Fruit fly (Drosophila melanogaster) whole organism, embryonic: Measurements from ENCODE around the gene CG10347.

Experiments
- Aef1 ChIP-seq: fragments of 200-800 bp; sonication (Bioruptor generic); IDR thresholded peaks from 3 replicates; pipeline ENCODE4 v1.3.6; 2022; ENCODE audit warnings: missing biosample characterization, missing genetic modification characterization
- B-H2 ChIP-seq: fragments of 200-800 bp; sonication (Bioruptor generic); optimal IDR thresholded peaks from 2 replicates; lab custom pipeline; 2018; ENCODE audit warnings: missing biosample characterization, mild to moderate bottlenecking, missing genetic modification characterization
- CG10431 ChIP-seq: fragments of 200-800 bp; sonication (Bioruptor generic); optimal IDR thresholded peaks from 3 replicates; lab custom pipeline; 2018; ENCODE audit warnings: missing biosample characterization, mild to moderate bottlenecking, missing genetic modification characterization
- CG11504 ChIP-seq: fragments of 200-800 bp; sonication (Bioruptor generic); optimal IDR thresholded peaks from 3 replicates; lab custom pipeline; 2019; ENCODE audit warnings: missing biosample characterization, mild to moderate bottlenecking, missing genetic modification characterization, moderate library complexity
- CG11695 ChIP-seq: fragments of 200-800 bp; sonication (Bioruptor generic); IDR thresholded peaks from 3 replicates; pipeline ENCODE4 v1.3.6; 2022; ENCODE audit warnings: missing biosample characterization, missing genetic modification characterization
- CG11723 ChIP-seq: fragments of 200-800 bp; sonication (Bioruptor generic); optimal IDR thresholded peaks from 2 replicates; lab custom pipeline; 2017; ENCODE audit warnings: missing biosample characterization, mild to moderate bottlenecking, missing genetic modification characterization
- CG13287 ChIP-seq: fragments of 200-800 bp; sonication (Bioruptor generic); IDR thresholded peaks from 2 replicates; pipeline ENCODE4 v1.3.6; 2022; ENCODE audit warnings: missing biosample characterization, missing genetic modification characterization; ENCODE audit not compliant: partially characterized antibody
- CG14014 ChIP-seq: fragments of 200-800 bp; sonication (Bioruptor generic); IDR thresholded peaks from 2 replicates; pipeline ENCODE4 v1.3.6; 2022; ENCODE audit warnings: missing biosample characterization, missing genetic modification characterization
- CG1647 ChIP-seq: fragments of 200-800 bp; sonication (Bioruptor generic); optimal IDR thresholded peaks from 3 replicates; lab custom pipeline; 2016; ENCODE audit warnings: missing biosample characterization, missing genetic modification characterization
- CG17186 ChIP-seq: fragments of 200-800 bp; sonication (Bioruptor generic); optimal IDR thresholded peaks from 3 replicates; lab custom pipeline; 2017; ENCODE audit warnings: missing biosample characterization, missing genetic modification reagents, missing genetic modification characterization
- CG17361 ChIP-seq: fragments of 200-800 bp; sonication (Bioruptor generic); IDR thresholded peaks from 3 replicates; pipeline ENCODE4 v1.3.6; 2022; ENCODE audit warnings: missing biosample characterization, missing genetic modification characterization
- CG2678 ChIP-seq: fragments of 200-800 bp; sonication (Bioruptor generic); optimal IDR thresholded peaks from 3 replicates; lab custom pipeline; 2019; ENCODE audit warnings: missing biosample characterization, mild to moderate bottlenecking, missing genetic modification characterization, moderate library complexity
- CG3163 ChIP-seq: fragments of 200-800 bp; sonication (Bioruptor generic); optimal IDR thresholded peaks from 3 replicates; lab custom pipeline; 2016; ENCODE audit warnings: missing biosample characterization, missing genetic modification characterization
- CG3838 ChIP-seq: fragments of 200-800 bp; sonication (Bioruptor generic); optimal IDR thresholded peaks from 3 replicates; lab custom pipeline; 2016; ENCODE audit warnings: missing biosample characterization, missing genetic modification characterization
- CG4707 ChIP-seq: fragments of 200-800 bp; sonication (Bioruptor generic); optimal IDR thresholded peaks from 2 replicates; lab custom pipeline; 2018; ENCODE audit warnings: missing biosample characterization, mild to moderate bottlenecking, missing genetic modification characterization, moderate library complexity
- CG6854 ChIP-seq: fragments of 200-800 bp; sonication (Bioruptor generic); optimal IDR thresholded peaks from 3 replicates; lab custom pipeline; 2017; ENCODE audit warnings: missing biosample characterization, mild to moderate bottlenecking, missing genetic modification characterization
- CG8388 ChIP-seq: fragments of 200-800 bp; sonication (Bioruptor generic); optimal IDR thresholded peaks from 2 replicates; lab custom pipeline; 2019; ENCODE audit warnings: missing biosample characterization, mild to moderate bottlenecking, missing genetic modification characterization, moderate library complexity
- CG9817 ChIP-seq: fragments of 200-800 bp; sonication (Bioruptor generic); optimal IDR thresholded peaks from 2 replicates; lab custom pipeline; 2018; ENCODE audit warnings: missing biosample characterization, mild to moderate bottlenecking, missing genetic modification characterization, moderate library complexity
- CHES-1-like ChIP-seq: fragments of 200-800 bp; sonication (Bioruptor generic); optimal IDR thresholded peaks from 2 replicates; lab custom pipeline; 2016; ENCODE audit warnings: missing biosample characterization, missing genetic modification characterization
- D ChIP-seq, 2 experiments: fragments of 200-800 bp in 1 of 2; fragments of >200 bp in 1 of 2; sonication (Bioruptor generic) in 1 of 2; optimal IDR thresholded peaks; 2 replicates in 1 of 2; 3 replicates in 1 of 2; lab custom pipeline; 2017; ENCODE audit warnings: mild to moderate bottlenecking in 1 of 2, missing biosample characterization in 1 of 2, missing genetic modification characterization in 1 of 2, missing genetic modification reagents in 1 of 2
- Dip3 ChIP-seq: fragments of 200-800 bp; sonication (Bioruptor generic); optimal IDR thresholded peaks from 3 replicates; lab custom pipeline; 2016; ENCODE audit warnings: missing biosample characterization, missing genetic modification characterization
- Fer1 ChIP-seq: fragments of 200-800 bp; sonication (Bioruptor generic); optimal IDR thresholded peaks from 2 replicates; lab custom pipeline; 2017; ENCODE audit warnings: missing biosample characterization, mild to moderate bottlenecking, missing genetic modification characterization
- HLH54F ChIP-seq: fragments of 200-800 bp; sonication (Bioruptor generic); optimal IDR thresholded peaks from 3 replicates; lab custom pipeline; 2016; ENCODE audit warnings: missing biosample characterization, missing genetic modification characterization
- Hey ChIP-seq: fragments of 200-800 bp; sonication (Bioruptor generic); optimal IDR thresholded peaks from 3 replicates; lab custom pipeline; 2018; ENCODE audit warnings: missing biosample characterization, mild to moderate bottlenecking, missing genetic modification characterization
- Opbp ChIP-seq: fragments of 200-800 bp; sonication (Bioruptor generic); IDR thresholded peaks from 3 replicates; pipeline ENCODE4 v1.3.6; 2022; ENCODE audit warnings: missing biosample characterization, missing genetic modification characterization; ENCODE audit not compliant: partially characterized antibody
- Sin3A ChIP-seq: fragments of >200 bp; optimal IDR thresholded peaks from 2 replicates; lab custom pipeline; 2018
- abd-A ChIP-seq: fragments of 200-800 bp; sonication (Bioruptor generic); optimal IDR thresholded peaks from 3 replicates; lab custom pipeline; 2019; ENCODE audit warnings: missing biosample characterization, mild to moderate bottlenecking, missing genetic modification characterization, moderate library complexity
- bigmax ChIP-seq: fragments of 200-800 bp; sonication (Bioruptor generic); optimal IDR thresholded peaks from 2 replicates; lab custom pipeline; 2018; ENCODE audit warnings: missing biosample characterization, mild to moderate bottlenecking, missing genetic modification characterization
- cg ChIP-seq: fragments of 200-800 bp; sonication (Bioruptor generic); optimal IDR thresholded peaks from 3 replicates; lab custom pipeline; 2019; ENCODE audit warnings: missing biosample characterization, mild to moderate bottlenecking, missing genetic modification characterization, moderate library complexity
- chn ChIP-seq: fragments of 200-800 bp; sonication (Bioruptor generic); optimal IDR thresholded peaks from 2 replicates; lab custom pipeline; 2016; ENCODE audit warnings: missing biosample characterization, missing genetic modification characterization
- crp ChIP-seq, 2 experiments: fragments of 200-800 bp; sonication (Bioruptor generic); optimal IDR thresholded peaks; 2 replicates in 1 of 2; 3 replicates in 1 of 2; lab custom pipeline; 2017; ENCODE audit warnings: missing biosample characterization in 2 of 2, missing genetic modification characterization in 2 of 2, mild to moderate bottlenecking in 1 of 2, moderate library complexity in 1 of 2
- eyg ChIP-seq: fragments of 200-800 bp; sonication (Bioruptor generic); optimal IDR thresholded peaks from 3 replicates; lab custom pipeline; 2016; ENCODE audit warnings: missing biosample characterization, missing genetic modification characterization
- fd102C ChIP-seq: fragments of 200-800 bp; sonication (Bioruptor generic); optimal IDR thresholded peaks from 2 replicates; lab custom pipeline; 2018; ENCODE audit warnings: missing biosample characterization, mild to moderate bottlenecking, missing genetic modification characterization, moderate library complexity
- gro ChIP-seq: fragments of 200-800 bp; sonication (Bioruptor generic); optimal IDR thresholded peaks from 2 replicates; lab custom pipeline; 2016; ENCODE audit warnings: missing biosample characterization, missing genetic modification characterization
- gt ChIP-seq: fragments of 200-800 bp; sonication (Bioruptor generic); IDR thresholded peaks from 2 replicates; pipeline ENCODE4 v1.3.6; 2022; ENCODE audit warnings: missing biosample characterization, missing genetic modification characterization
- ind ChIP-seq: fragments of 200-800 bp; sonication (Bioruptor generic); optimal IDR thresholded peaks from 3 replicates; lab custom pipeline; 2016; ENCODE audit warnings: missing biosample characterization, missing genetic modification characterization
- jing ChIP-seq: fragments of 200-800 bp; sonication (Bioruptor generic); optimal IDR thresholded peaks from 2 replicates; lab custom pipeline; 2018; ENCODE audit warnings: missing biosample characterization, mild to moderate bottlenecking, missing genetic modification characterization
- kni ChIP-seq: fragments of 200-800 bp; sonication (Bioruptor generic); optimal IDR thresholded peaks from 3 replicates; lab custom pipeline; 2017; ENCODE audit warnings: mild to moderate bottlenecking, missing biosample characterization, missing genetic modification reagents, missing genetic modification characterization
- lbe ChIP-seq: fragments of 200-800 bp; sonication (Bioruptor generic); optimal IDR thresholded peaks from 2 replicates; lab custom pipeline; 2016; ENCODE audit warnings: missing biosample characterization, mild to moderate bottlenecking, missing genetic modification characterization
- lilli ChIP-seq: fragments of 200-800 bp; sonication (Bioruptor generic); optimal IDR thresholded peaks from 3 replicates; lab custom pipeline; 2016; ENCODE audit warnings: missing biosample characterization, missing genetic modification characterization
- lmd ChIP-seq: fragments of 200-800 bp; sonication (Bioruptor generic); IDR thresholded peaks from 2 replicates; pipeline ENCODE4 v1.3.6; 2022; ENCODE audit warnings: missing biosample characterization, missing genetic modification characterization
- nom ChIP-seq: fragments of 200-800 bp; sonication (Bioruptor generic); optimal IDR thresholded peaks from 2 replicates; lab custom pipeline; 2017; ENCODE audit warnings: missing biosample characterization, missing genetic modification characterization, mild to moderate bottlenecking, moderate library complexity, missing genetic modification reagents
- pb ChIP-seq: fragments of 200-800 bp; sonication (Bioruptor generic); optimal IDR thresholded peaks from 3 replicates; lab custom pipeline; 2016; ENCODE audit warnings: missing biosample characterization, missing genetic modification characterization
- pfk ChIP-seq: fragments of 200-800 bp; sonication (Bioruptor generic); optimal IDR thresholded peaks from 2 replicates; lab custom pipeline; 2018; ENCODE audit warnings: missing biosample characterization, mild to moderate bottlenecking, missing genetic modification characterization, moderate library complexity
- schlank ChIP-seq: fragments of 200-800 bp; sonication (Bioruptor generic); optimal IDR thresholded peaks from 2 replicates; lab custom pipeline; 2018; ENCODE audit warnings: missing biosample characterization, mild to moderate bottlenecking, missing genetic modification characterization
- sd ChIP-seq: fragments of 200-800 bp; sonication (Bioruptor generic); optimal IDR thresholded peaks from 3 replicates; lab custom pipeline; 2018; ENCODE audit warnings: missing biosample characterization, mild to moderate bottlenecking, missing genetic modification characterization, moderate library complexity
- seq ChIP-seq: fragments of 200-800 bp; sonication (Bioruptor generic); IDR thresholded peaks from 2 replicates; pipeline ENCODE4 v1.3.6; 2022; ENCODE audit warnings: missing biosample characterization, missing genetic modification characterization
- slbo ChIP-seq: fragments of 200-800 bp; sonication (Bioruptor generic); IDR thresholded peaks from 2 replicates; pipeline ENCODE4 v1.3.6; 2022; ENCODE audit warnings: missing biosample characterization, missing genetic modification characterization
- stc ChIP-seq: fragments of 200-800 bp; sonication (Bioruptor generic); IDR thresholded peaks from 2 replicates; pipeline ENCODE4 v1.3.6; 2022; ENCODE audit warnings: missing biosample characterization, missing genetic modification characterization
- tll ChIP-seq, 2 experiments: fragments of 200-800 bp in 1 of 2; fragments of >200 bp in 1 of 2; sonication (Bioruptor generic) in 1 of 2; optimal IDR thresholded peaks; 2 replicates each; lab custom pipeline; 2017 to 2019; ENCODE audit warnings: missing biosample characterization in 2 of 2, missing genetic modification characterization in 2 of 2, mild to moderate bottlenecking in 1 of 2, moderate library complexity in 1 of 2
- tup ChIP-seq: fragments of 200-800 bp; sonication (Bioruptor generic); optimal IDR thresholded peaks from 2 replicates; lab custom pipeline; 2016; ENCODE audit warnings: missing biosample characterization, mild to moderate bottlenecking, missing genetic modification characterization, moderate library complexity

Gene CG10347

dm6 chrX:11821946-11822345 is 32.8 kb downstream of the CG10347 start (continued):
- TF ChIP-seq cg (GFP tag; lab: Kevin White, UChicago) (no peak), pfk (peak; percentile 95), abd-A (tag; lab: Kevin White, UChicago) (no peak), HLH54F (GFP tag; lab: Kevin White, UChicago) (no peak), lilli (no peak), Aef1 (GFP tag; lab: Robert Waterston, UW) (no peak), slbo (no peak), Dip3 (GFP tag; lab: Kevin White, UChicago) (no peak), CG11723 (no peak), B-H2 (no peak), kni (GFP tag; lab: Kevin White, UChicago) (no peak), bigmax (GFP tag; lab: Kevin White, UChicago) (no peak), schlank (tag; lab: Kevin White, UChicago) (no peak), CG11695 (GFP tag; lab: Robert Waterston, UW) (no peak), CG1647 (no peak), Hey (tag; lab: Kevin White, UChicago) (no peak), Fer1 (GFP tag; lab: Kevin White, UChicago) (no peak), Sin3A (lab: Kevin White, UChicago) (no peak), CG11504 (tag; lab: Kevin White, UChicago) (no peak), fd102C (GFP tag; lab: Kevin White, UChicago) (no peak), Opbp (no peak), lmd (GFP tag; lab: Robert Waterston, UW) (no peak), CG4707 (GFP tag; lab: Kevin White, UChicago) (no peak), CG2678 (tag; lab: Kevin White, UChicago) (peak; percentile 28), gro (GFP tag; lab: Kevin White, UChicago) (no peak), pb (no peak), CG14014 (GFP tag; lab: Robert Waterston, UW) (no peak), lbe (GFP tag; lab: Kevin White, UChicago) (no peak), tup (GFP tag; lab: Kevin White, UChicago) (no peak), CG6854 (GFP tag; lab: Kevin White, UChicago) (peak; percentile 7), CG3163 (GFP tag; lab: Kevin White, UChicago) (no peak), jing (GFP tag; lab: Kevin White, UChicago) (no peak), CG3838 (GFP tag; lab: Kevin White, UChicago) (no peak), CG13287 (GFP tag; lab: Robert Waterston, UW) (0 out of 2 replicates have a peak, but pooled peaks have one; percentile 9), CG8388 (no peak), seq (no peak), nom (peak; percentile 38), chn (no peak), gt (no peak), D (optimal IDR thresholded peaks at IDR 0.05; lab: Kevin White, UChicago) (no peak), D (GFP tag; optimal IDR thresholded peaks at IDR 0.05; lab: Kevin White, UChicago) (no peak), tll (GFP tag; optimal IDR thresholded peaks at IDR 0.05; lab: Kevin White, UChicago) (no peak), eyg (GFP tag; lab: Kevin White, UChicago) (no peak), CHES-1-like (GFP tag; lab: Kevin White, UChicago) (no peak), CG10431 (GFP tag; lab: Kevin White, UChicago) (no peak), sd (tag; lab: Kevin White, UChicago) (no peak), ind (no peak), stc (no peak), CG17186 (GFP tag; lab: Kevin White, UChicago) (no peak), CG9817 (tag; lab: Kevin White, UChicago) (no peak), crp (GFP tag; optimal IDR thresholded peaks at IDR 0.05; lab: Kevin White, UChicago) (no peak), CG17361 (GFP tag; lab: Robert Waterston, UW) (no peak)
